Worm (Caenorhabditis elegans) whole organism, early embryonic: ENCODE measurements around the gene srg-41.
A peak's percentile ranks its signal among the peaks of the same experiment; 100 is the strongest.

Source experiments
- B0310.2 ChIP-seq: sonication (generic microtip); optimal IDR thresholded peaks from 2 replicates; lab custom pipeline; 2016; ENCODE audit warnings: mild to moderate bottlenecking, missing genetic modification characterization, missing compliant biosample characterization
- F13C5.2 ChIP-seq: sonication (generic microtip); optimal IDR thresholded peaks from 2 replicates; lab custom pipeline; 2017; ENCODE audit warnings: mild to moderate bottlenecking, missing genetic modification characterization, inconsistent platforms, missing compliant biosample characterization
- aly-1 ChIP-seq: sonication (generic microtip); optimal IDR thresholded peaks from 2 replicates; lab custom pipeline; 2016; ENCODE audit warnings: missing genetic modification characterization, missing compliant biosample characterization
- ama-1 ChIP-seq: fragments of 150-350 bp; optimal IDR thresholded peaks from 2 replicates; lab custom pipeline; 2014
- ceh-13 ChIP-seq: fragments of 200-800 bp; sonication (Bioruptor generic); optimal IDR thresholded peaks from 2 replicates; lab custom pipeline; 2018; ENCODE audit warnings: mild to moderate bottlenecking, missing genetic modification characterization, missing compliant biosample characterization
- ceh-36 ChIP-seq: sonication (generic microtip); optimal IDR thresholded peaks from 2 replicates; lab custom pipeline; 2016; ENCODE audit warnings: missing genetic modification characterization, inconsistent platforms, missing compliant biosample characterization
- ets-7 ChIP-seq: sonication (generic microtip); optimal IDR thresholded peaks from 2 replicates; lab custom pipeline; 2016; ENCODE audit warnings: missing genotype, missing genetic modification characterization, missing compliant biosample characterization
- flt-1 ChIP-seq: fragments of 200-800 bp; sonication (Bioruptor generic); IDR thresholded peaks from 2 replicates; pipeline ENCODE4 v1.3.6; 2022; ENCODE audit warnings: missing genetic modification characterization, missing compliant biosample characterization
- hmbx-1 ChIP-seq: sonication (generic microtip); optimal IDR thresholded peaks from 2 replicates; lab custom pipeline; 2016; ENCODE audit warnings: mild to moderate bottlenecking, missing genetic modification characterization, missing compliant biosample characterization
- hmg-4 ChIP-seq: fragments of 200-800 bp; sonication (Bioruptor generic); optimal IDR thresholded peaks from 2 replicates; lab custom pipeline; 2018; ENCODE audit warnings: mild to moderate bottlenecking, missing genetic modification characterization, missing compliant biosample characterization
- hnd-1 ChIP-seq: sonication (generic microtip); optimal IDR thresholded peaks from 2 replicates; lab custom pipeline; 2016; ENCODE audit warnings: missing genetic modification characterization, missing compliant biosample characterization
- pes-1 ChIP-seq: fragments of 200-800 bp; sonication (Bioruptor generic); IDR thresholded peaks from 2 replicates; pipeline ENCODE4 v1.3.6; 2022; ENCODE audit warnings: missing genetic modification reagents, missing genetic modification characterization, missing compliant biosample characterization
- scrt-1 ChIP-seq: fragments of 200-800 bp; sonication (Bioruptor generic); IDR thresholded peaks from 2 replicates; pipeline ENCODE4 v1.3.6; 2022; ENCODE audit warnings: missing genetic modification characterization, missing compliant biosample characterization
- sea-1 ChIP-seq: fragments of 200-800 bp; sonication (Bioruptor generic); conservative IDR thresholded peaks from 2 replicates; pipeline ENCODE4 v1.3.6; 2022; ENCODE audit warnings: missing genetic modification characterization, missing compliant biosample characterization
- tbx-11 ChIP-seq: fragments of 200-800 bp; sonication (Bioruptor generic); IDR thresholded peaks from 2 replicates; pipeline ENCODE4 v1.3.6; 2022; ENCODE audit warnings: missing genetic modification characterization, missing compliant biosample characterization
- tbx-37 ChIP-seq: fragments of 200-800 bp; sonication (Bioruptor generic); conservative IDR thresholded peaks from 2 replicates; pipeline ENCODE4 v1.3.6; 2022; ENCODE audit warnings: missing genetic modification reagents, missing genetic modification characterization, missing compliant biosample characterization
- tra-4 ChIP-seq: sonication (generic microtip); optimal IDR thresholded peaks from 2 replicates; lab custom pipeline; 2017; ENCODE audit warnings: missing genetic modification characterization, missing compliant biosample characterization

srg-41 gene

ce11 chrV:11127197-11127596 is 34.5 kb downstream of the srg-41 start, which contains the start of gene jmjd-5:
Gene jmjd-5, plus strand, starts transcription at chrV:11127497.
- TF ChIP-seq ceh-13 = no peak
- TF ChIP-seq tra-4 (tag; lab: Kevin White, UChicago) = no peak
- TF ChIP-seq hmg-4 = no peak
- TF ChIP-seq B0310.2 = no peak
- TF ChIP-seq ceh-36 (tag; lab: Kevin White, UChicago) = no peak
- TF ChIP-seq hmbx-1 = no peak

- TF ChIP-seq aly-1 (tag; lab: Kevin White, UChicago) = no peak
- no peak for TF ChIP-seq F13C5.2
- no peak for TF ChIP-seq flt-1 (GFP tag; lab: Robert Waterston, UW)
- no peak for TF ChIP-seq scrt-1
- TF ChIP-seq ceh-36 (tag; lab: Kevin White, UChicago) = no peak
- no peak for TF ChIP-seq ceh-13
- TF ChIP-seq tbx-11 = no peak
- TF ChIP-seq hmbx-1 = no peak
These were observed 36.8 kb downstream of the srg-41 start, which contains the start of gene C06H2.2 for ce11 chrV:11124922-11125321. Gene C06H2.2, plus strand, starts transcription at chrV:11125222.

- TF ChIP-seq flt-1 (GFP tag; lab: Robert Waterston, UW) (no peak), pes-1 (GFP tag; lab: Robert Waterston, UW) (no peak), ceh-13 (no peak), ceh-36 (tag; lab: Kevin White, UChicago) (no peak), ama-1 (lab: Kevin White, UChicago) (no peak), hmg-4 (peak; percentile 38), F13C5.2 (peak; percentile 36), B0310.2 (no peak), tra-4 (tag; lab: Kevin White, UChicago) (no peak), scrt-1 (no peak), aly-1 (tag; lab: Kevin White, UChicago) (no peak), sea-1 (no peak), hnd-1 (tag; lab: Kevin White, UChicago) (no peak), tbx-11 (0 out of 2 replicates have a peak, but pooled peaks have one; percentile 36), hmbx-1 (no peak), ets-7 (tag; lab: Kevin White, UChicago) (no peak), tbx-37 (GFP tag; lab: Robert Waterston, UW) (peak; percentile 76; the same call in 1 of the 2 replicates)
These were observed 37.8 kb downstream of the srg-41 start, which contains the start of the genes atp-5 and lmtr-3 for ce11 chrV:11123817-11124337. Gene atp-5, minus strand, starts transcription at chrV:11123867. Gene lmtr-3, plus strand, starts transcription at chrV:11124186.

ce11 chrV:11122466-11122865 is 39.2 kb downstream of the srg-41 start, which contains the start of gene mboa-2:
Gene mboa-2, minus strand, starts transcription at chrV:11122493.
- TF ChIP-seq ets-7 (tag; lab: Kevin White, UChicago) (no peak), tbx-37 (GFP tag; lab: Robert Waterston, UW) (no peak), flt-1 (GFP tag; lab: Robert Waterston, UW) (no peak), hmbx-1 (no peak), pes-1 (GFP tag; lab: Robert Waterston, UW) (no peak), sea-1 (no peak), hmg-4 (no peak), hnd-1 (tag; lab: Kevin White, UChicago) (no peak), aly-1 (tag; lab: Kevin White, UChicago) (no peak), tbx-11 (no peak)

- TF ChIP-seq pes-1 (GFP tag; lab: Robert Waterston, UW) (no peak), tra-4 (tag; lab: Kevin White, UChicago) (no peak), ceh-36 (tag; lab: Kevin White, UChicago) (no peak), F13C5.2 (no peak), ama-1 (lab: Kevin White, UChicago) (no peak), aly-1 (tag; lab: Kevin White, UChicago) (no peak), sea-1 (no peak), tbx-37 (GFP tag; lab: Robert Waterston, UW) (no peak), ets-7 (tag; lab: Kevin White, UChicago) (no peak), B0310.2 (no peak), scrt-1 (no peak), hmg-4 (no peak), flt-1 (GFP tag; lab: Robert Waterston, UW) (no peak), hmbx-1 (no peak), ceh-13 (no peak), hnd-1 (tag; lab: Kevin White, UChicago) (no peak)
These were observed 40.4 kb downstream of the srg-41 start for ce11 chrV:11121247-11121646.

ce11 chrV:11119294-11119755 is 42.4 kb downstream of the srg-41 start, which contains the start of gene scb-1:
Gene scb-1, minus strand, starts transcription at chrV:11119705.
- TF ChIP-seq pes-1 (GFP tag; lab: Robert Waterston, UW) = no peak
- no peak for TF ChIP-seq scrt-1
- TF ChIP-seq flt-1 (GFP tag; lab: Robert Waterston, UW) = no peak
- no peak for TF ChIP-seq tbx-37 (GFP tag; lab: Robert Waterston, UW)
- TF ChIP-seq sea-1 = no peak
- TF ChIP-seq hnd-1 (tag; lab: Kevin White, UChicago) = no peak
- no peak for TF ChIP-seq F13C5.2
- no peak for TF ChIP-seq hmbx-1
- TF ChIP-seq tra-4 (tag; lab: Kevin White, UChicago) = no peak
- TF ChIP-seq B0310.2 = no peak
- TF ChIP-seq ceh-36 (tag; lab: Kevin White, UChicago) = no peak
- TF ChIP-seq ceh-13 = no peak
- TF ChIP-seq ama-1 (lab: Kevin White, UChicago) = no peak
- TF ChIP-seq hmg-4 = no peak

ce11 chrV:11118179-11118725 is 43.4 kb downstream of the srg-41 start:
- TF ChIP-seq tbx-37 (GFP tag; lab: Robert Waterston, UW) = no peak
- no peak for TF ChIP-seq sea-1
- no peak for TF ChIP-seq F13C5.2
- TF ChIP-seq tra-4 (tag; lab: Kevin White, UChicago) = no peak

ce11 chrV:11113607-11114006 is 48.1 kb downstream of the srg-41 start, which contains the start of gene math-33:
Gene math-33, plus strand, starts transcription at chrV:11113907.
- TF ChIP-seq ama-1 (lab: Kevin White, UChicago) = no peak
- TF ChIP-seq F13C5.2 = no peak
- TF ChIP-seq B0310.2 = no peak
- TF ChIP-seq hmbx-1 = no peak
- no peak for TF ChIP-seq flt-1 (GFP tag; lab: Robert Waterston, UW)
- no peak for TF ChIP-seq ets-7 (tag; lab: Kevin White, UChicago)
- no peak for TF ChIP-seq aly-1 (tag; lab: Kevin White, UChicago)
